Worm (Caenorhabditis elegans): ENCODE data around the gene C16C10.9.

C16C10.9 gene

DNA sequence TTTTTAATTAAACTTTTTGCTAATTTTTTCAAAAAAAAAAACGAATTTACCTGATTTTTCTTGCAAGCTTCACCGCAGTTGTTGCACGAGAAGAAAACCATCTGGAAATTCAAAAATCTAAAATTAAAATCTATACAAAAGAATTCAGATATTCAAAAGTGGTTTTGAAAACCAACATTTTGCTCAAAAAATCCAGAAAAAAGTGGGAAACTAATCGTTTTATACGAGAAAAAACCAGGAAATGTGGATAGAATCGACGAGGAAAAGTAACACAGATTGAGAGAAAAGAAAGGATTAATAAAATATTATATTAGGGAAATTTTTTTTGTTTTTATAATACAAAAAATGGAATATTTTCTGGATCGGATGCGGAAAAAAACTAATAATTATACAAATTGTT lies 6.9 kb upstream of the C16C10.9 start, which contains the start of gene C16C10.8:
Gene C16C10.8, minus strand, starts transcription at position 101 of the 400 bp plus-strand sequence.
- TF ChIP-seq unc-62 (GFP tag; optimal IDR thresholded peaks at IDR 0.05 in 1 of 2) (no peak), unc-62 (tag; optimal IDR thresholded peaks at IDR 0.05) (no peak), lsy-2 (tag; optimal IDR thresholded peaks at IDR 0.05) (no peak), nhr-48 (tag; optimal IDR thresholded peaks at IDR 0.05) (no peak)

- TF ChIP-seq ceh-62 (tag; optimal IDR thresholded peaks at IDR 0.05) (no peak), mes-2 (tag; optimal IDR thresholded peaks at IDR 0.05; ENCODE audit: poor library complexity, severe bottlenecking) (no peak), F37D6.2 (tag; optimal IDR thresholded peaks at IDR 0.05) (no peak), hlh-30 (tag; optimal IDR thresholded peaks at IDR 0.05; ENCODE audit: insufficient read depth) (no peak)
These were observed 3.7 kb upstream of the C16C10.9 start, which contains the start of gene C01G12.16 for ce11 chrIII:4160937-4161336. TSS of gene C01G12.16 (plus strand) at chrIII:4161237.

- no peak for TF ChIP-seq mep-1 (tag; optimal IDR thresholded peaks at IDR 0.05)
- no peak for TF ChIP-seq vab-7 (GFP tag; IDR thresholded peaks at IDR 0.05)
- no peak for TF ChIP-seq ctbp-1 (GFP tag; IDR thresholded peaks at IDR 0.05)
- no peak for TF ChIP-seq egl-27 (tag; optimal IDR thresholded peaks at IDR 0.05)
- no peak for TF ChIP-seq ceh-82 (tag; optimal IDR thresholded peaks at IDR 0.05)
- TF ChIP-seq lsy-2 (tag; optimal IDR thresholded peaks at IDR 0.05): peak in 1 of 2 experiments; percentile 41
- no peak for TF ChIP-seq unc-39 (tag; optimal IDR thresholded peaks at IDR 0.05)
- no peak for TF ChIP-seq F37D6.2 (tag; optimal IDR thresholded peaks at IDR 0.05)
These were observed 3.9 kb downstream of the C16C10.9 start, which contains the start of gene glod-4 for ce11 chrIII:4153299-4153698. TSS of gene glod-4 (plus strand) at chrIII:4153599.

- 0 out of 2 replicates have a peak, but pooled peaks have one; percentile 22 for TF ChIP-seq ctbp-1 (GFP tag; IDR thresholded peaks at IDR 0.05)
- no peak for TF ChIP-seq snpc-4 (tag; optimal IDR thresholded peaks at IDR 0.05)
- TF ChIP-seq unc-62 (GFP tag; optimal IDR thresholded peaks at IDR 0.05 in 1 of 2): no peak
- no peak for TF ChIP-seq unc-62 (tag; optimal IDR thresholded peaks at IDR 0.05)
- TF ChIP-seq nhr-42 (GFP tag; IDR thresholded peaks at IDR 0.05): no peak
- no peak for TF ChIP-seq zag-1 (tag; optimal IDR thresholded peaks at IDR 0.05)
- no peak for TF ChIP-seq Y105C5A.15 (GFP tag; IDR thresholded peaks at IDR 0.05)
- TF ChIP-seq daf-8 (GFP tag; IDR thresholded peaks at IDR 0.05): no peak
- TF ChIP-seq T20F7.1 (GFP tag; optimal IDR thresholded peaks at IDR 0.05): peak; percentile 49
- 0 out of 2 replicates have a peak, but pooled peaks have one; percentile 16 for TF ChIP-seq zfp-3 (GFP tag; conservative IDR thresholded peaks at IDR 0.05)
- peak; percentile 21; the same call in 1 of the 2 replicates for TF ChIP-seq lin-38 (GFP tag; IDR thresholded peaks at IDR 0.05)
- TF ChIP-seq duxl-1 (tag; optimal IDR thresholded peaks at IDR 0.05; ENCODE audit: poor library complexity): peak; percentile 6
- TF ChIP-seq lir-3 (tag; optimal IDR thresholded peaks at IDR 0.05): no peak
- 0 out of 2 replicates have a peak, but pooled peaks have one; percentile 27 for TF ChIP-seq lim-7 (GFP tag; IDR thresholded peaks at IDR 0.05)
- peak; percentile 65 for TF ChIP-seq ama-1 (optimal IDR thresholded peaks at IDR 0.05)
These were observed 4.4 kb downstream of the C16C10.9 start for ce11 chrIII:4152828-4153227.

- no peak for TF ChIP-seq hlh-30 (tag; optimal IDR thresholded peaks at IDR 0.05; ENCODE audit: insufficient read depth)
- no peak for TF ChIP-seq nhr-102 (tag; optimal IDR thresholded peaks at IDR 0.05)
- peak; percentile 70 for TF ChIP-seq set-16 (GFP tag; IDR thresholded peaks at IDR 0.05)
These were observed 4.9 kb downstream of the C16C10.9 start for ce11 chrIII:4152309-4152708.

DNA sequence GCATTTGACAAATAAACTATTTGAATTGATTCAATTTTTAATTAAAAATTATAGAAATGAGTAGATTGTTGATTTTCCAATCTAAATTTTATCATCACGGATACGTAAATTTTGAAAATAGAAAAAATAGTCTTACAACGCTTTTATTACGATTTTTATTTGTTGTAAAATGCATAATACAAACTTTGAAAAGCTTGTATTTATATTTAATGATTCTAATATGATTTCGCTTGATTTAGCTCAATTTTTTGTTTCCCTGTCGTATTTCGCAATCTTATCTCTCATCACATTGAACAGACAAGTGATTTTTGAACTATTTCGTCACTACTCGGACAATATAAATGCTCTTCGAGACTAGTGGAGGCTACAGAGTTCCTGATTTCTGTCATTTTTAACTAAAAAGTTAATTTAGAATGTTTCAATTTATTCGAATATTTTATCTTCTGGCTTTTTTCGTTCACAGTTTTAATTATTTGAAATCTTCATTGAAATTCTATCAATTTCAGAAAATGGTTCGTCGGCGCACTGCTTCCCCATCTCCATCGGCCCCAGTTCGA lies 5.6 kb downstream of the C16C10.9 start, which contains the start of the genes wht-3 and har-1:
Gene wht-3, minus strand, starts transcription at position 51 of the 557 bp plus-strand sequence.
Gene har-1, plus strand, starts transcription at position 507 of the 557 bp plus-strand sequence.
- TF ChIP-seq pha-4 (GFP tag; IDR thresholded peaks at IDR 0.05): no peak
- TF ChIP-seq pha-4 (tag; optimal IDR thresholded peaks at IDR 0.05): no peak
- no peak for TF ChIP-seq nhr-48 (tag; optimal IDR thresholded peaks at IDR 0.05)
- TF ChIP-seq hif-1 (tag; optimal IDR thresholded peaks at IDR 0.05): no peak
- TF ChIP-seq fos-1 (tag; optimal IDR thresholded peaks at IDR 0.05): no peak
- no peak for TF ChIP-seq madf-9 (GFP tag; conservative IDR thresholded peaks at IDR 0.05)
- no peak for TF ChIP-seq daf-8 (GFP tag; IDR thresholded peaks at IDR 0.05)
- TF ChIP-seq daf-12 (tag; optimal IDR thresholded peaks at IDR 0.05): no peak
- no peak for TF ChIP-seq ceh-44 (GFP tag; IDR thresholded peaks at IDR 0.05)
- TF ChIP-seq zip-11 (GFP tag; IDR thresholded peaks at IDR 0.05): no peak
- no peak for TF ChIP-seq cey-2 (tag; optimal IDR thresholded peaks at IDR 0.05; ENCODE audit: borderline replicate concordance, insufficient read depth)
- peak; percentile 51 for TF ChIP-seq T20F7.1 (GFP tag; optimal IDR thresholded peaks at IDR 0.05)
- no peak for TF ChIP-seq ctbp-1 (GFP tag; IDR thresholded peaks at IDR 0.05)
- no peak for TF ChIP-seq Y5F2A.4 (GFP tag; optimal IDR thresholded peaks at IDR 0.05)
- TF ChIP-seq lin-13 (GFP tag; optimal IDR thresholded peaks at IDR 0.05): no peak
- TF ChIP-seq hlh-30 (tag; optimal IDR thresholded peaks at IDR 0.05; ENCODE audit: insufficient read depth): no peak
- peak; percentile 27 for TF ChIP-seq F49E8.2 (tag; optimal IDR thresholded peaks at IDR 0.05; ENCODE audit: borderline replicate concordance)
- TF ChIP-seq lsy-2 (tag; optimal IDR thresholded peaks at IDR 0.05): peak in 1 of 2 experiments; percentile 57

Data from whole organism, L4 larva.